Fruit fly (Drosophila melanogaster) S2 (cell line): ENCODE results near the gene CG2694.

Source experiments
- CG8478 ChIP-seq: fragments of >200 bp; optimal IDR thresholded peaks from 2 replicates; lab custom pipeline; 2018
- CTCF ChIP-seq, 2 experiments: fragments of >200 bp; optimal IDR thresholded peaks; 2 replicates each; lab custom pipeline; 2018

DNA sequence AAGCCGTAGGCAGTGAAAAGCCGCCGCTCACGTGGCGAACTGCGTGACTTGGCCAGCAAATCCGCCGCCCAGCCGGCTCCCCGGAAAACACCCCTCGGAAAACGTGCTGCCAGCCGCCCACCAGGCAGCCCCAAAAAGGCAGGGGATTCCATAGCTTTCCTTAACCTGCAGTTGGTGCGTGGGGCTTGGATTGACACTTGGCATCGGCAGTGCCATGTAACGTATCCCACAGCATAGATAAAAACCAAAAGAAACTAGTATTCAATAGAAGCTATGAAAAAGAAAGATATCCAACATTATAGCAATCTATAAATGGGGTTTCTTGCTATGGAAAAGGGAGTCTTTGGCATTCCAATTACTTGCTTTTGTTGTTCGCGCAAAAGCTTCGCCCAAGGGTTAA, 28.9 kb upstream of the CG2694 start:
- TF ChIP-seq CTCF (optimal IDR thresholded peaks at IDR 0.05; lab: Kevin White, UChicago), result no peak
- TF ChIP-seq CG8478 (lab: Kevin White, UChicago), result no peak
